Worm (Caenorhabditis elegans): ENCODE data around the gene sra-38.

ce11 chrX:13909850-13910249 is 9.9 kb upstream of the sra-38 start, which contains the start of gene Y26E6A.3:
- TF ChIP-seq W03F9.2 (tag; optimal IDR thresholded peaks at IDR 0.05) (no peak), him-1 (tag; optimal IDR thresholded peaks at IDR 0.05) (no peak), dao-5 (tag; optimal IDR thresholded peaks at IDR 0.05) (no peak)

All from whole organism, L4/young adult.